Fruit fly (Drosophila melanogaster) whole organism, embryonic: Measurements from ENCODE around the gene CG15629.
A peak's percentile ranks its signal among the peaks of the same experiment; 100 is the strongest.

ENCODE experiments used
- Atf-2 ChIP-seq: fragments of 200-800 bp; sonication (Bioruptor generic); optimal IDR thresholded peaks from 2 replicates; lab custom pipeline; 2016; ENCODE audit warnings: missing biosample characterization, missing genetic modification characterization
- BEAF-32 ChIP-seq: fragments of 200-800 bp; sonication (Bioruptor generic); optimal IDR thresholded peaks from 3 replicates; lab custom pipeline; 2017; ENCODE audit warnings: missing biosample characterization, missing genetic modification characterization, mild to moderate bottlenecking, moderate library complexity, missing genetic modification reagents
- CG10209 ChIP-seq: fragments of 200-800 bp; sonication (Bioruptor generic); optimal IDR thresholded peaks from 3 replicates; lab custom pipeline; 2017; ENCODE audit warnings: missing biosample characterization, mild to moderate bottlenecking, missing genetic modification characterization, missing genetic modification reagents
- CG10431 ChIP-seq: fragments of 200-800 bp; sonication (Bioruptor generic); optimal IDR thresholded peaks from 3 replicates; lab custom pipeline; 2018; ENCODE audit warnings: missing biosample characterization, mild to moderate bottlenecking, missing genetic modification characterization
- CG11723 ChIP-seq: fragments of 200-800 bp; sonication (Bioruptor generic); optimal IDR thresholded peaks from 2 replicates; lab custom pipeline; 2017; ENCODE audit warnings: missing biosample characterization, mild to moderate bottlenecking, missing genetic modification characterization
- CG12299 ChIP-seq: fragments of 200-800 bp; sonication (Bioruptor generic); optimal IDR thresholded peaks from 2 replicates; lab custom pipeline; 2018; ENCODE audit warnings: missing biosample characterization, mild to moderate bottlenecking, missing genetic modification characterization
- CG13296 ChIP-seq: fragments of 200-800 bp; sonication (Bioruptor generic); optimal IDR thresholded peaks from 3 replicates; lab custom pipeline; 2018; ENCODE audit warnings: missing biosample characterization, mild to moderate bottlenecking, missing genetic modification characterization
- CG14667 ChIP-seq: fragments of 200-800 bp; sonication (Bioruptor generic); IDR thresholded peaks from 2 replicates; pipeline ENCODE4 v1.3.6; 2022; ENCODE audit warnings: missing biosample characterization, missing genetic modification characterization
- CG14710 ChIP-seq: fragments of 200-800 bp; sonication (Bioruptor generic); optimal IDR thresholded peaks from 3 replicates; lab custom pipeline; 2019; ENCODE audit warnings: missing biosample characterization, mild to moderate bottlenecking, missing genetic modification characterization, moderate library complexity
- CG14965 ChIP-seq: fragments of 200-800 bp; sonication (Bioruptor generic); optimal IDR thresholded peaks from 2 replicates; lab custom pipeline; 2016; ENCODE audit warnings: missing biosample characterization, missing genetic modification characterization, borderline replicate concordance
- CG17186 ChIP-seq: fragments of 200-800 bp; sonication (Bioruptor generic); optimal IDR thresholded peaks from 3 replicates; lab custom pipeline; 2017; ENCODE audit warnings: missing biosample characterization, missing genetic modification reagents, missing genetic modification characterization
- CG17359 ChIP-seq: fragments of 200-800 bp; sonication (Bioruptor generic); optimal IDR thresholded peaks from 3 replicates; lab custom pipeline; 2018; ENCODE audit warnings: missing biosample characterization, mild to moderate bottlenecking, missing genetic modification characterization, moderate library complexity
- CG18476 ChIP-seq: fragments of 200-800 bp; sonication (Bioruptor generic); optimal IDR thresholded peaks from 2 replicates; lab custom pipeline; 2016; ENCODE audit warnings: missing biosample characterization, mild to moderate bottlenecking, missing genetic modification characterization
- CG30403 ChIP-seq: fragments of 200-800 bp; sonication (Bioruptor generic); optimal IDR thresholded peaks from 3 replicates; lab custom pipeline; 2016; ENCODE audit warnings: missing biosample characterization, missing genetic modification characterization
- CG31365 ChIP-seq: fragments of 200-800 bp; sonication (Bioruptor generic); optimal IDR thresholded peaks from 2 replicates; lab custom pipeline; 2018; ENCODE audit warnings: missing biosample characterization, mild to moderate bottlenecking, missing genetic modification characterization
- CG32772 ChIP-seq: fragments of 200-800 bp; sonication (Bioruptor generic); IDR thresholded peaks from 2 replicates; pipeline ENCODE4 v1.3.6; 2022; ENCODE audit warnings: missing biosample characterization, missing genetic modification characterization
- CG7556 ChIP-seq: fragments of 200-800 bp; sonication (Bioruptor generic); optimal IDR thresholded peaks from 2 replicates; lab custom pipeline; 2017; ENCODE audit warnings: missing biosample characterization, mild to moderate bottlenecking, missing genetic modification characterization
- CG8388 ChIP-seq: fragments of 200-800 bp; sonication (Bioruptor generic); optimal IDR thresholded peaks from 2 replicates; lab custom pipeline; 2019; ENCODE audit warnings: missing biosample characterization, mild to moderate bottlenecking, missing genetic modification characterization, moderate library complexity
- CG9727 ChIP-seq: fragments of 200-800 bp; sonication (Bioruptor generic); optimal IDR thresholded peaks from 3 replicates; lab custom pipeline; 2017; ENCODE audit warnings: missing biosample characterization, mild to moderate bottlenecking, missing genetic modification characterization
- D ChIP-seq, 2 experiments: fragments of 200-800 bp in 1 of 2; fragments of >200 bp in 1 of 2; sonication (Bioruptor generic) in 1 of 2; optimal IDR thresholded peaks; 2 replicates in 1 of 2; 3 replicates in 1 of 2; lab custom pipeline; 2017; ENCODE audit warnings: mild to moderate bottlenecking in 1 of 2, missing biosample characterization in 1 of 2, missing genetic modification characterization in 1 of 2, missing genetic modification reagents in 1 of 2
- D19A ChIP-seq: fragments of 200-800 bp; optimal IDR thresholded peaks from 3 replicates; lab custom pipeline; 2019; ENCODE audit warnings: missing biosample characterization, mild to moderate bottlenecking, missing genetic modification characterization, moderate library complexity
- Dbx ChIP-seq: fragments of 200-800 bp; sonication (Bioruptor generic); IDR thresholded peaks from 3 replicates; pipeline ENCODE4 v1.3.6; 2022; ENCODE audit warnings: missing biosample characterization, missing genetic modification characterization
- Drgx ChIP-seq: fragments of 200-800 bp; sonication (Bioruptor generic); IDR thresholded peaks from 2 replicates; pipeline ENCODE4 v1.3.6; 2022; ENCODE audit warnings: missing biosample characterization, missing genetic modification characterization
- Fer2 ChIP-seq: fragments of 200-800 bp; sonication (Bioruptor generic); optimal IDR thresholded peaks from 2 replicates; lab custom pipeline; 2018; ENCODE audit warnings: missing biosample characterization, mild to moderate bottlenecking, missing genetic modification characterization, moderate library complexity
- Fer3 ChIP-seq: fragments of 200-800 bp; sonication (Bioruptor generic); optimal IDR thresholded peaks from 2 replicates; lab custom pipeline; 2018; ENCODE audit warnings: missing biosample characterization, mild to moderate bottlenecking, missing genetic modification characterization, moderate library complexity
- Lhr ChIP-seq: fragments of 200-800 bp; sonication (Bioruptor generic); optimal IDR thresholded peaks from 3 replicates; lab custom pipeline; 2017; ENCODE audit warnings: mild to moderate bottlenecking, missing biosample characterization, missing genetic modification reagents, missing genetic modification characterization
- MBD-R2 ChIP-seq: fragments of 200-800 bp; sonication (Bioruptor generic); IDR thresholded peaks from 2 replicates; pipeline ENCODE4 v1.3.6; 2022; ENCODE audit warnings: missing biosample characterization, missing genetic modification characterization
- PHDP ChIP-seq: fragments of 200-800 bp; sonication (Bioruptor generic); optimal IDR thresholded peaks from 3 replicates; lab custom pipeline; 2018; ENCODE audit warnings: missing biosample characterization, mild to moderate bottlenecking, missing genetic modification characterization, moderate library complexity
- Scr ChIP-seq: fragments of 200-800 bp; sonication (Bioruptor generic); IDR thresholded peaks from 2 replicates; pipeline ENCODE4 v1.3.6; 2022; ENCODE audit warnings: missing biosample characterization, missing genetic modification characterization; ENCODE audit not compliant: partially characterized antibody
- Sin3A ChIP-seq: fragments of >200 bp; optimal IDR thresholded peaks from 2 replicates; lab custom pipeline; 2018
- Taf1 ChIP-seq: fragments of 200-800 bp; sonication (Bioruptor generic); IDR thresholded peaks from 2 replicates; pipeline ENCODE4 v1.3.6; 2022; ENCODE audit warnings: missing biosample characterization, missing genetic modification characterization
- ap ChIP-seq: fragments of 200-800 bp; sonication (Bioruptor generic); IDR thresholded peaks from 2 replicates; pipeline ENCODE4 v1.3.6; 2022; ENCODE audit warnings: missing biosample characterization, missing genetic modification characterization
- az2 ChIP-seq: fragments of 200-800 bp; sonication (Bioruptor generic); optimal IDR thresholded peaks from 3 replicates; lab custom pipeline; 2016; ENCODE audit warnings: missing biosample characterization, missing genetic modification characterization
- exex ChIP-seq: fragments of 200-800 bp; sonication (Bioruptor generic); optimal IDR thresholded peaks from 4 replicates; lab custom pipeline; 2018; ENCODE audit warnings: missing biosample characterization, mild to moderate bottlenecking, missing genetic modification characterization, moderate library complexity
- gem ChIP-seq: fragments of 200-800 bp; sonication (Bioruptor generic); optimal IDR thresholded peaks from 2 replicates; lab custom pipeline; 2019; ENCODE audit warnings: missing biosample characterization, mild to moderate bottlenecking, missing genetic modification characterization, moderate library complexity
- gro ChIP-seq: fragments of 200-800 bp; sonication (Bioruptor generic); optimal IDR thresholded peaks from 2 replicates; lab custom pipeline; 2016; ENCODE audit warnings: missing biosample characterization, missing genetic modification characterization
- gt ChIP-seq: fragments of 200-800 bp; sonication (Bioruptor generic); IDR thresholded peaks from 2 replicates; pipeline ENCODE4 v1.3.6; 2022; ENCODE audit warnings: missing biosample characterization, missing genetic modification characterization
- jing ChIP-seq: fragments of 200-800 bp; sonication (Bioruptor generic); optimal IDR thresholded peaks from 2 replicates; lab custom pipeline; 2018; ENCODE audit warnings: missing biosample characterization, mild to moderate bottlenecking, missing genetic modification characterization
- mam ChIP-seq: fragments of 200-800 bp; sonication (Bioruptor generic); optimal IDR thresholded peaks from 3 replicates; lab custom pipeline; 2016; ENCODE audit warnings: missing biosample characterization, missing genetic modification characterization
- mirr ChIP-seq: fragments of 200-800 bp; sonication (Bioruptor generic); optimal IDR thresholded peaks from 3 replicates; lab custom pipeline; 2018; ENCODE audit warnings: missing biosample characterization, mild to moderate bottlenecking, missing genetic modification characterization
- onecut ChIP-seq: fragments of 200-800 bp; sonication (Bioruptor generic); IDR thresholded peaks from 2 replicates; pipeline ENCODE4 v1.3.6; 2022; ENCODE audit warnings: missing biosample characterization, missing genetic modification characterization
- phol ChIP-seq: fragments of 200-800 bp; sonication (Bioruptor generic); optimal IDR thresholded peaks from 3 replicates; lab custom pipeline; 2018; ENCODE audit warnings: missing biosample characterization, mild to moderate bottlenecking, missing genetic modification characterization, moderate library complexity
- repo ChIP-seq: fragments of 200-800 bp; sonication (Bioruptor generic); optimal IDR thresholded peaks from 2 replicates; lab custom pipeline; 2016; ENCODE audit warnings: missing biosample characterization, missing genetic modification characterization
- salm ChIP-seq: fragments of 200-800 bp; sonication (Bioruptor generic); optimal IDR thresholded peaks from 2 replicates; lab custom pipeline; 2018; ENCODE audit warnings: missing biosample characterization, mild to moderate bottlenecking, missing genetic modification characterization
- sqz ChIP-seq: fragments of 200-800 bp; sonication (Bioruptor generic); optimal IDR thresholded peaks from 3 replicates; lab custom pipeline; 2018; ENCODE audit warnings: missing biosample characterization, mild to moderate bottlenecking, missing genetic modification characterization
- tup ChIP-seq: fragments of 200-800 bp; sonication (Bioruptor generic); optimal IDR thresholded peaks from 2 replicates; lab custom pipeline; 2016; ENCODE audit warnings: missing biosample characterization, mild to moderate bottlenecking, missing genetic modification characterization, moderate library complexity
- unpg ChIP-seq: fragments of 200-800 bp; sonication (Bioruptor generic); optimal IDR thresholded peaks from 3 replicates; lab custom pipeline; 2018; ENCODE audit warnings: missing biosample characterization, mild to moderate bottlenecking, missing genetic modification characterization, moderate library complexity
- zen2 ChIP-seq: fragments of 200-800 bp; sonication (Bioruptor generic); IDR thresholded peaks from 3 replicates; pipeline ENCODE4 v1.3.6; 2022; ENCODE audit warnings: missing biosample characterization, missing genetic modification characterization; ENCODE audit not compliant: partially characterized antibody

CG15629 gene

DNA sequence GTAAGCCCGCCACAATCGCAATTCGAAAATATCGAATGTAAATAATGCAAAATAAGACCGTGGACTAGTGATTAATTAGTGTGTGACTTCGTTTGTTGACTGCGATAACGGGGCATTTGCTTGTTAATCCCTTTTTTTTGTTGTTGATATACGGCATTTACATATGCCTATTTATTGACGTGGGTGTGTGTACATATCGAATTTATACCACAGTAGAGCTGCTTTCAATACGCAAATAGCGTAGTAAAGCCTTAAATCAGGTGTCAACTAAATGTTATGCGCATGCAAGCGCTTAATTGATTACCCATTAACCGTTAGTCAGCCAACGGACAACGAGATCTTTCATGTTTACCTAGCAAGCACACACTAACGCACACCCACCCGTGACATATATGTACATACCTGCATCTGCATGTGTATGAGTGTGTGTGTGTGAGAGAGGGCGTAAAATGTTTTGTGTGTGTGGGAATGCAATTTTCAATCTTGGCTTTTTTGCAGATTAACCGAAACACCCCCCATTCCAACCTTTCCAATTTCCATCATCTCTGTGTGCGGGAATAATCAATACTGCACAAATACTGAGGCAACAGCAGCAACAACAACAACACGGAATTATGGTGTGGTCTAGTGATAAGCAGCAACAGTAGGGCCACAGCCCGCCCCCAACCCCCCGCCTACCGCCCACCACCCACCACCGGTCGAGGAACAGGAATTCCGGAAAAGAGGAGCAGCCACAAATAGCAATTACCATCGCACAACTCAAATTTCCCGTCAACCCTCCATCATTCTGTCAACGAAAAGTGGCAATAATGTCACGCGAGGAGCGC, 25.9 kb downstream of the CG15629 start (continued):
- peak; percentile 38 for TF ChIP-seq CG10209 (GFP tag; lab: Kevin White, UChicago)
- TF ChIP-seq CG18476 (GFP tag; lab: Kevin White, UChicago): no peak
- TF ChIP-seq gem (tag; lab: Kevin White, UChicago): no peak
- TF ChIP-seq Fer3: peak; percentile 45
- TF ChIP-seq Drgx (GFP tag; lab: Robert Waterston, UW): no peak
- TF ChIP-seq CG11723: peak; percentile 37
- TF ChIP-seq gro (GFP tag; lab: Kevin White, UChicago): no peak
- peak; percentile 33 for TF ChIP-seq CG8388 (GFP tag; lab: Kevin White, UChicago)
- TF ChIP-seq D19A (tag; lab: Kevin White, UChicago): no peak
- peak; percentile 3 for TF ChIP-seq tup (GFP tag; lab: Kevin White, UChicago)
- peak; percentile 35; the same call in 1 of the 2 replicates for TF ChIP-seq ap
- peak; percentile 85 for TF ChIP-seq CG17359
- no peak for TF ChIP-seq CG7556
- no peak for TF ChIP-seq CG14667 (GFP tag; lab: Robert Waterston, UW)
- peak; percentile 53 for TF ChIP-seq CG12299 (tag; lab: Kevin White, UChicago)
- TF ChIP-seq jing (GFP tag; lab: Kevin White, UChicago): no peak
- TF ChIP-seq CG31365: peak; percentile 51
- peak; percentile 32 for TF ChIP-seq mirr (GFP tag; lab: Kevin White, UChicago)
- peak; percentile 52 for TF ChIP-seq CG13296 (GFP tag; lab: Kevin White, UChicago)
- peak; percentile 15 for TF ChIP-seq CG17186 (GFP tag; lab: Kevin White, UChicago)
- TF ChIP-seq gt (GFP tag; lab: Robert Waterston, UW): no peak
- peak; percentile 8 for TF ChIP-seq CG9727 (GFP tag; lab: Kevin White, UChicago)
- no peak for TF ChIP-seq BEAF-32 (GFP tag; lab: Kevin White, UChicago)
- TF ChIP-seq Lhr (GFP tag; lab: Kevin White, UChicago): no peak
- TF ChIP-seq zen2 (GFP tag; lab: Robert Waterston, UW): no peak
- no peak for TF ChIP-seq az2 (GFP tag; lab: Kevin White, UChicago)
- no peak for TF ChIP-seq Taf1 (GFP tag; lab: Robert Waterston, UW)
- TF ChIP-seq MBD-R2: peak; percentile 33; the same call in 1 of the 2 replicates
- TF ChIP-seq phol (tag; lab: Kevin White, UChicago): no peak
- peak; percentile 4 for TF ChIP-seq Fer2 (tag; lab: Kevin White, UChicago)
- peak; percentile 19 for TF ChIP-seq PHDP
- no peak for TF ChIP-seq Scr (GFP tag; lab: Robert Waterston, UW)
- TF ChIP-seq mam (GFP tag; lab: Kevin White, UChicago): no peak
- peak; percentile 40 for TF ChIP-seq repo (GFP tag; lab: Kevin White, UChicago)
- peak; percentile 34; the same call in 1 of the 2 replicates for TF ChIP-seq CG32772 (GFP tag; lab: Robert Waterston, UW)
- TF ChIP-seq Dbx: no peak
- TF ChIP-seq CG30403 (GFP tag; lab: Kevin White, UChicago): no peak
- TF ChIP-seq unpg (GFP tag; lab: Kevin White, UChicago): peak; percentile 25
- TF ChIP-seq exex (tag; lab: Kevin White, UChicago): peak; percentile 22
- TF ChIP-seq salm (tag; lab: Kevin White, UChicago): no peak
- TF ChIP-seq Atf-2 (GFP tag; lab: Kevin White, UChicago): peak; percentile 13
- no peak for TF ChIP-seq D (optimal IDR thresholded peaks at IDR 0.05; lab: Kevin White, UChicago)
- TF ChIP-seq D (GFP tag; optimal IDR thresholded peaks at IDR 0.05; lab: Kevin White, UChicago): peak; percentile 49
- TF ChIP-seq Sin3A (lab: Kevin White, UChicago): no peak
- no peak for TF ChIP-seq CG14965 (GFP tag; lab: Kevin White, UChicago)
- peak; percentile 11 for TF ChIP-seq sqz (GFP tag; lab: Kevin White, UChicago)
- peak; percentile 65 for TF ChIP-seq CG10431 (GFP tag; lab: Kevin White, UChicago)
- TF ChIP-seq CG14710 (tag; lab: Kevin White, UChicago): peak; percentile 42
- peak; percentile 97 for TF ChIP-seq onecut
